Fruit fly (Drosophila melanogaster): Measurements from ENCODE around the gene CG5860.

CG5860 gene

DNA sequence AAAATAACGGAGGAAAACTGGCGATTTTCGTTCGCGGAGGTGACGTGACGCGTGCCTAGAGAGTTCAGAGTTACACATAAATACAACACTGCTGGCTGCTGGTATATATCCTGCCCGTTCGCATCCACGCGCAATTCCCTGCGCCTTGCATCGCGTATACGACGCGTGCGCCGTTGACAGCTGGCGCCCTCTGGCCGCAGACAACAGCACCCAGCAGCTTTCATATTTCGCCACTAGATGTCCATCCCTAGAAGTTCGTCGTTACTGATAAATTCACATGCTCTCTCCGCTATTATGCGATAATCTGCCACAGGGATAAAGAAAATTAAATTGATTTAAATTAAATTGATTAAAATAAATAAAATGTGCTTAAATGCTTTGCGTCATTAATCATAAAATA is 7.0 kb upstream of the CG5860 start, which contains the start of gene Sur-8 (continued):
- TF ChIP-seq CG10321 (GFP tag; IDR thresholded peaks at IDR 0.05), result no peak
- TF ChIP-seq CG8290 (GFP tag; optimal IDR thresholded peaks at IDR 0.05), result peak; percentile 30
- TF ChIP-seq CG8290 (tag; optimal IDR thresholded peaks at IDR 0.05), result peak in 1 of 2 experiments; percentile 90
- TF ChIP-seq CG18476 (GFP tag; optimal IDR thresholded peaks at IDR 0.05), result no peak
- 0 out of 2 replicates have a peak, but pooled peaks have one; percentile 45 for TF ChIP-seq Oaz (GFP tag; IDR thresholded peaks at IDR 0.05)
- TF ChIP-seq jigr1 (GFP tag; IDR thresholded peaks at IDR 0.05), result no peak
- peak; percentile 42 for TF ChIP-seq NC2α (GFP tag; optimal IDR thresholded peaks at IDR 0.05)
- no peak for TF ChIP-seq CG4360 (GFP tag; IDR thresholded peaks at IDR 0.05)
- TF ChIP-seq CG8089 (GFP tag; optimal IDR thresholded peaks at IDR 0.05), result peak; percentile 53
- peak; percentile 53 for TF ChIP-seq CG13624 (GFP tag; optimal IDR thresholded peaks at IDR 0.05)
- no peak for TF ChIP-seq Elba2 (GFP tag; optimal IDR thresholded peaks at IDR 0.05)
- peak; percentile 60 for TF ChIP-seq gsb (GFP tag; IDR thresholded peaks at IDR 0.05)
- peak; percentile 92 for TF ChIP-seq Rfx (GFP tag; IDR thresholded peaks at IDR 0.05)
- peak; percentile 59 for TF ChIP-seq pb (GFP tag; optimal IDR thresholded peaks at IDR 0.05)
- TF ChIP-seq Nf-YB (GFP tag; optimal IDR thresholded peaks at IDR 0.05), result no peak
- TF ChIP-seq CG6272 (GFP tag; IDR thresholded peaks at IDR 0.05), result peak; percentile 51; the same call in 1 of the 2 replicates
- peak; percentile 35 for TF ChIP-seq CG10543 (GFP tag; optimal IDR thresholded peaks at IDR 0.05)
- TF ChIP-seq Fer3 (tag; optimal IDR thresholded peaks at IDR 0.05), result peak; percentile 49
- no peak for TF ChIP-seq CG10462 (GFP tag; optimal IDR thresholded peaks at IDR 0.05)
- no peak for TF ChIP-seq br (optimal IDR thresholded peaks at IDR 0.05)
- no peak for TF ChIP-seq lbe (GFP tag; optimal IDR thresholded peaks at IDR 0.05)
- TF ChIP-seq pfk (GFP tag; optimal IDR thresholded peaks at IDR 0.05), result no peak
- TF ChIP-seq sd (tag; optimal IDR thresholded peaks at IDR 0.05), result no peak
- TF ChIP-seq CG4404 (GFP tag; IDR thresholded peaks at IDR 0.05), result no peak
- peak; percentile 30 for TF ChIP-seq B-H2 (GFP tag; optimal IDR thresholded peaks at IDR 0.05)
- peak; percentile 63 for TF ChIP-seq CG6765 (GFP tag; optimal IDR thresholded peaks at IDR 0.05)
- no peak for TF ChIP-seq phol (tag; optimal IDR thresholded peaks at IDR 0.05)
- TF ChIP-seq da (GFP tag; optimal IDR thresholded peaks at IDR 0.05), result no peak
- peak; percentile 70 for TF ChIP-seq Antp (GFP tag; optimal IDR thresholded peaks at IDR 0.05)
- TF ChIP-seq NFAT (GFP tag; IDR thresholded peaks at IDR 0.05), result peak; percentile 91
- peak; percentile 24 for TF ChIP-seq CG10267 (tag; optimal IDR thresholded peaks at IDR 0.05)
- no peak for TF ChIP-seq run (tag; optimal IDR thresholded peaks at IDR 0.05)
- TF ChIP-seq Dip2 (GFP tag; IDR thresholded peaks at IDR 0.05), result no peak
- TF ChIP-seq CG7745 (tag; optimal IDR thresholded peaks at IDR 0.05), result no peak
- TF ChIP-seq CG17361 (GFP tag; IDR thresholded peaks at IDR 0.05), result peak; percentile 65; the same call in 2 of the 3 replicates
- TF ChIP-seq tup (GFP tag; optimal IDR thresholded peaks at IDR 0.05), result no peak
- no peak for TF ChIP-seq pita (GFP tag; optimal IDR thresholded peaks at IDR 0.05)
- TF ChIP-seq CG5953 (GFP tag; IDR thresholded peaks at IDR 0.05), result peak; percentile 81
- TF ChIP-seq E2f1 (GFP tag; IDR thresholded peaks at IDR 0.05), result peak; percentile 68
- TF ChIP-seq Taf1 (GFP tag; IDR thresholded peaks at IDR 0.05), result 0 out of 2 replicates have a peak, but pooled peaks have one; percentile 27
- TF ChIP-seq emc (GFP tag; optimal IDR thresholded peaks at IDR 0.05), result no peak
- TF ChIP-seq sim (GFP tag; IDR thresholded peaks at IDR 0.05), result 0 out of 2 replicates have a peak, but pooled peaks have one; percentile 31
- peak; percentile 32 for TF ChIP-seq CG4617 (GFP tag; optimal IDR thresholded peaks at IDR 0.05; ENCODE audit: borderline replicate concordance)
- peak; percentile 41 for TF ChIP-seq Six4 (GFP tag; optimal IDR thresholded peaks at IDR 0.05)
- peak; percentile 25 for TF ChIP-seq wek (GFP tag; optimal IDR thresholded peaks at IDR 0.05)
- TF ChIP-seq dmrt11E (tag; optimal IDR thresholded peaks at IDR 0.05), result no peak
- no peak for TF ChIP-seq CG12299 (tag; optimal IDR thresholded peaks at IDR 0.05)
- TF ChIP-seq Doc2 (GFP tag; IDR thresholded peaks at IDR 0.05), result no peak
- peak; percentile 32; the same call in 1 of the 2 replicates for TF ChIP-seq CG17612 (GFP tag; IDR thresholded peaks at IDR 0.05)
- no peak for TF ChIP-seq Poxn (GFP tag; IDR thresholded peaks at IDR 0.05)
- TF ChIP-seq nom (GFP tag; optimal IDR thresholded peaks at IDR 0.05), result no peak
- TF ChIP-seq MBD-R2 (GFP tag; IDR thresholded peaks at IDR 0.05), result peak; percentile 55; the same call in 1 of the 2 replicates
- TF ChIP-seq Dip3 (GFP tag; optimal IDR thresholded peaks at IDR 0.05), result peak; percentile 39

Data from whole organism, embryonic.